Worm (Caenorhabditis elegans): ENCODE results near the gene ZK822.1.

DNA sequence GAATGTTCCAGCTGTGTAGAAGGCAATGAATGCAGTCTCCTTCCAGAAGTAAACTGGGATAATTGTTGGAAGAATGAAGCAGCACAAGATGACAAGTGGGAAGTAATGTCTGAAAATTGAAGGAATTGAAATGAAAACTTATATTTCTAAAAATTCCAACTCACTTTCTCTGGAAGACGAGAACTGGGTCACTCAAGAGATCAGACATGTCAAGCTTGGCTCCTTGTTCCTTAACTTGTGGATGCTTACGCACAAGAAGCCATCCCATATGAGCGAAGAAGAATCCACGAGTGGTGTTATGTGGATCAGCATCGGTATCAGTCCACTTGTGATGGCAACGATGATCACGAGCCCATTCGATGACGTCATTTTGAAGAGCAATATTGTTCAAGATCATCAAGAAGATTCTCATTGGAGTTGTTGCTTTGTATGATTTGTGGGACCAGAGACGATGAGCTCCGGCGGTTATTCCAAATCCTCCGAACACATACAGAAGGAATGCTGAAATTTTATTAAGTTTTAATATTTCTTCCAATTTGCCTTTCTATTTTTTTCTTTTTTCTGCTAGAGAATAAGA lies 7.6 kb downstream of the ZK822.1 start:
- TF ChIP-seq aly-1 (tag; optimal IDR thresholded peaks at IDR 0.05) (no peak), ets-7 (tag; optimal IDR thresholded peaks at IDR 0.05) (no peak), sea-1 (GFP tag; conservative IDR thresholded peaks at IDR 0.05) (no peak)

Data from whole organism, early embryonic.